Fruit fly (Drosophila melanogaster): ENCODE measurements around the gene CG13288.

The CG13288 gene

dm6 chr3L:5881310-5882208 lies 25.6 kb upstream of the CG13288 start (continued):
- TF ChIP-seq CG10543 (GFP tag; optimal IDR thresholded peaks at IDR 0.05): no peak
- no peak for TF ChIP-seq CG17612 (GFP tag; IDR thresholded peaks at IDR 0.05)
- peak; percentile 52 to 66 for TF ChIP-seq dpn (GFP tag; optimal IDR thresholded peaks at IDR 0.05)
- TF ChIP-seq CG1647 (GFP tag; optimal IDR thresholded peaks at IDR 0.05): no peak
- TF ChIP-seq CG6854 (GFP tag; optimal IDR thresholded peaks at IDR 0.05): no peak
- no peak for TF ChIP-seq PHDP (tag; optimal IDR thresholded peaks at IDR 0.05)
- TF ChIP-seq hb (GFP tag; IDR thresholded peaks at IDR 0.05; ENCODE audit: partially characterized antibody): no peak
- no peak for TF ChIP-seq CG17568 (GFP tag; optimal IDR thresholded peaks at IDR 0.05)
- no peak for TF ChIP-seq ro (GFP tag; IDR thresholded peaks at IDR 0.05)
- no peak for TF ChIP-seq NFAT (GFP tag; IDR thresholded peaks at IDR 0.05)
- peak; percentile 47 for TF ChIP-seq CG8388 (GFP tag; optimal IDR thresholded peaks at IDR 0.05)
- TF ChIP-seq tin (GFP tag; optimal IDR thresholded peaks at IDR 0.05): no peak
- peak; percentile 32 for TF ChIP-seq CG11723 (GFP tag; optimal IDR thresholded peaks at IDR 0.05)
- peak; percentile 62; the same call in 1 of the 2 replicates for TF ChIP-seq CG32767 (GFP tag; IDR thresholded peaks at IDR 0.05)
- TF ChIP-seq Doc2 (GFP tag; IDR thresholded peaks at IDR 0.05): no peak
- TF ChIP-seq YL-1 (GFP tag; optimal IDR thresholded peaks at IDR 0.05): no peak
- no peak for TF ChIP-seq CG14441 (GFP tag; IDR thresholded peaks at IDR 0.05)
- no peak for TF ChIP-seq mirr (GFP tag; optimal IDR thresholded peaks at IDR 0.05)
- TF ChIP-seq fu2 (GFP tag; optimal IDR thresholded peaks at IDR 0.05): peak; percentile 19
- peak; percentile 49 for TF ChIP-seq Sox102F (GFP tag; optimal IDR thresholded peaks at IDR 0.05)
- TF ChIP-seq Lpt (GFP tag; optimal IDR thresholded peaks at IDR 0.05): no peak
- TF ChIP-seq wdn (GFP tag; IDR thresholded peaks at IDR 0.05): 0 out of 2 replicates have a peak, but pooled peaks have one; percentile 4
- no peak for TF ChIP-seq unpg (GFP tag; optimal IDR thresholded peaks at IDR 0.05)
- peak; percentile 24 for TF ChIP-seq CG8478 (optimal IDR thresholded peaks at IDR 0.05)
- TF ChIP-seq CG3407 (GFP tag; optimal IDR thresholded peaks at IDR 0.05): peak; percentile 13
- peak; percentile 70 for TF ChIP-seq CG11504 (tag; optimal IDR thresholded peaks at IDR 0.05)
- TF ChIP-seq repo (GFP tag; optimal IDR thresholded peaks at IDR 0.05): no peak
- TF ChIP-seq Side (GFP tag; optimal IDR thresholded peaks at IDR 0.05): no peak
- TF ChIP-seq NC2α (GFP tag; optimal IDR thresholded peaks at IDR 0.05): no peak
- no peak for TF ChIP-seq Kr (GFP tag; optimal IDR thresholded peaks at IDR 0.05)
- no peak for TF ChIP-seq emc (GFP tag; optimal IDR thresholded peaks at IDR 0.05)
- no peak for TF ChIP-seq CG16779 (GFP tag; IDR thresholded peaks at IDR 0.05)
- TF ChIP-seq CG11247 (GFP tag; IDR thresholded peaks at IDR 0.05): no peak
- TF ChIP-seq Nf-YB (GFP tag; optimal IDR thresholded peaks at IDR 0.05): peak; percentile 92
- TF ChIP-seq bsh (GFP tag; optimal IDR thresholded peaks at IDR 0.05): peak in 1 of 2 experiments; percentile 60
- TF ChIP-seq CG2120 (GFP tag; optimal IDR thresholded peaks at IDR 0.05): no peak
- peak; percentile 31; the same call in 1 of the 2 replicates for TF ChIP-seq onecut (GFP tag; IDR thresholded peaks at IDR 0.05)
- TF ChIP-seq Dip3 (GFP tag; optimal IDR thresholded peaks at IDR 0.05): no peak
- peak; percentile 61; the same call in 2 of the 3 replicates for TF ChIP-seq so (GFP tag; IDR thresholded peaks at IDR 0.05)
- no peak for TF ChIP-seq Gug (GFP tag; IDR thresholded peaks at IDR 0.05)
- TF ChIP-seq CG31365 (tag; optimal IDR thresholded peaks at IDR 0.05): no peak
- TF ChIP-seq corto (GFP tag; optimal IDR thresholded peaks at IDR 0.05): no peak
- no peak for TF ChIP-seq fru (optimal IDR thresholded peaks at IDR 0.05)
- TF ChIP-seq Neu2 (GFP tag; optimal IDR thresholded peaks at IDR 0.05; ENCODE audit: borderline replicate concordance): no peak
- no peak for TF ChIP-seq CG1792 (GFP tag; optimal IDR thresholded peaks at IDR 0.05)
- TF ChIP-seq CG2712 (tag; optimal IDR thresholded peaks at IDR 0.05): no peak
- TF ChIP-seq CG14710 (tag; optimal IDR thresholded peaks at IDR 0.05): no peak
- TF ChIP-seq Chrac-16 (GFP tag; optimal IDR thresholded peaks at IDR 0.05): peak; percentile 56
- TF ChIP-seq gsb-n (tag; optimal IDR thresholded peaks at IDR 0.05): peak; percentile 9
- no peak for TF ChIP-seq D19B (GFP tag; optimal IDR thresholded peaks at IDR 0.05)
